Worm (Caenorhabditis elegans) whole organism, L3 larva: ENCODE data around the gene hlh-8.

Source experiments
- ceh-16 ChIP-seq: sonication (generic microtip); optimal IDR thresholded peaks from 2 replicates; lab custom pipeline; 2017; ENCODE audit warnings: missing biosample characterization, missing genetic modification characterization
- elt-2 ChIP-seq: sonication (generic microtip); optimal IDR thresholded peaks from 2 replicates; lab custom pipeline; 2016; ENCODE audit warnings: missing genetic modification reagents, mild to moderate bottlenecking, missing genetic modification characterization, missing compliant biosample characterization
- fos-1 ChIP-seq: fragments of 150-350 bp; optimal IDR thresholded peaks from 2 replicates; lab custom pipeline; 2014; ENCODE audit warnings: missing biosample characterization, missing genetic modification characterization
- lin-39 ChIP-seq: fragments of 150-350 bp; optimal IDR thresholded peaks from 2 replicates; lab custom pipeline; 2018; ENCODE audit warnings: missing biosample characterization, missing genetic modification reagents, missing genetic modification characterization
- nhr-11 ChIP-seq: fragments of 150-350 bp; optimal IDR thresholded peaks from 2 replicates; lab custom pipeline; 2014; ENCODE audit warnings: missing biosample characterization, missing genetic modification characterization
- nhr-12 ChIP-seq: fragments of 150-350 bp; optimal IDR thresholded peaks from 2 replicates; lab custom pipeline; 2014; ENCODE audit warnings: missing biosample characterization, missing genetic modification characterization
- nhr-28 ChIP-seq: fragments of 150-350 bp; optimal IDR thresholded peaks from 2 replicates; lab custom pipeline; 2014; ENCODE audit warnings: missing biosample characterization, missing genetic modification characterization
- skn-1 ChIP-seq: fragments of 150-350 bp; optimal IDR thresholded peaks from 2 replicates; lab custom pipeline; 2014; ENCODE audit warnings: missing biosample characterization, missing genetic modification characterization
- tbx-2 ChIP-seq: sonication (generic microtip); optimal IDR thresholded peaks from 2 replicates; lab custom pipeline; 2016; ENCODE audit warnings: mild to moderate bottlenecking, missing genetic modification characterization, missing compliant biosample characterization
- unc-39 ChIP-seq: sonication (generic microtip); optimal IDR thresholded peaks from 4 replicates; lab custom pipeline; 2017; ENCODE audit warnings: missing biosample characterization, missing genetic modification characterization
- unc-62 ChIP-seq: fragments of 150-350 bp; sonication (generic microtip); optimal IDR thresholded peaks from 4 replicates; lab custom pipeline; 2014; ENCODE audit warnings: missing biosample characterization, missing genetic modification reagents, missing genetic modification characterization

DNA sequence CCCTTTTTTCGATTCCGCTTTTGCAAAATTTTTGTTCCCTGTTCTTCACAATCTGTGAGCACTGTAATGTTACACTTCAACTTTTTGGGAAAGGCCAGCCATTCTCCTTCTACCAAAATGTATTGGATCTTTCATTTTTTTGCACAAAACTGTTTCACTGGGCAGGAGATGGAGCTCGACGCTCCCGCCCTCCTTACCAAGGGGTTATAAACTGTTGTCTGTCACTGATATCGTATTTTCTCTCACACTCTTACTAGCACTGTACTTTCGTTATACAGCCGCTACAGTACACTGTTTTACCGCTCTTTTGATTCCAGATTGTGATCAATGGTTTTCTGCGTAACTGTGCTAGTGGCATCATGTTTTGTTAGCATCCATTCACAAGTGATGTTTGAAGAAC, 38.5 kb upstream of the hlh-8 start, which contains the start of gene C46F2.1:
- no peak for TF ChIP-seq nhr-28 (tag; lab: Kevin White, UChicago)
- no peak for TF ChIP-seq fos-1 (tag; lab: Kevin White, UChicago)
- TF ChIP-seq unc-39 (tag; lab: Kevin White, UChicago) = no peak
- TF ChIP-seq tbx-2 (tag; lab: Kevin White, UChicago) = no peak
- TF ChIP-seq nhr-12 (tag; lab: Kevin White, UChicago) = no peak
- no peak for TF ChIP-seq nhr-11 (tag; lab: Kevin White, UChicago)
- TF ChIP-seq skn-1 (tag; lab: Kevin White, UChicago) = no peak
- no peak for TF ChIP-seq ceh-16 (tag; lab: Kevin White, UChicago)
- TF ChIP-seq unc-62 (GFP tag; lab: Kevin White, UChicago) = no peak
- TF ChIP-seq lin-39 = no peak
- peak; percentile 33 for TF ChIP-seq elt-2 (tag; lab: Kevin White, UChicago)
